Worm (Caenorhabditis elegans) whole organism, early embryonic: ENCODE measurements around the gene C27A7.8.

Experiments used
- ama-1 ChIP-seq: fragments of 150-350 bp; optimal IDR thresholded peaks from 2 replicates; lab custom pipeline; 2014
- ets-7 ChIP-seq: sonication (generic microtip); optimal IDR thresholded peaks from 2 replicates; lab custom pipeline; 2016; ENCODE audit warnings: missing genotype, missing genetic modification characterization, missing compliant biosample characterization
- hmbx-1 ChIP-seq: sonication (generic microtip); optimal IDR thresholded peaks from 2 replicates; lab custom pipeline; 2016; ENCODE audit warnings: mild to moderate bottlenecking, missing genetic modification characterization, missing compliant biosample characterization
- hmg-4 ChIP-seq: fragments of 200-800 bp; sonication (Bioruptor generic); optimal IDR thresholded peaks from 2 replicates; lab custom pipeline; 2018; ENCODE audit warnings: mild to moderate bottlenecking, missing genetic modification characterization, missing compliant biosample characterization
- scrt-1 ChIP-seq: fragments of 200-800 bp; sonication (Bioruptor generic); IDR thresholded peaks from 2 replicates; pipeline ENCODE4 v1.3.6; 2022; ENCODE audit warnings: missing genetic modification characterization, missing compliant biosample characterization
- tbx-37 ChIP-seq: fragments of 200-800 bp; sonication (Bioruptor generic); conservative IDR thresholded peaks from 2 replicates; pipeline ENCODE4 v1.3.6; 2022; ENCODE audit warnings: missing genetic modification reagents, missing genetic modification characterization, missing compliant biosample characterization

DNA sequence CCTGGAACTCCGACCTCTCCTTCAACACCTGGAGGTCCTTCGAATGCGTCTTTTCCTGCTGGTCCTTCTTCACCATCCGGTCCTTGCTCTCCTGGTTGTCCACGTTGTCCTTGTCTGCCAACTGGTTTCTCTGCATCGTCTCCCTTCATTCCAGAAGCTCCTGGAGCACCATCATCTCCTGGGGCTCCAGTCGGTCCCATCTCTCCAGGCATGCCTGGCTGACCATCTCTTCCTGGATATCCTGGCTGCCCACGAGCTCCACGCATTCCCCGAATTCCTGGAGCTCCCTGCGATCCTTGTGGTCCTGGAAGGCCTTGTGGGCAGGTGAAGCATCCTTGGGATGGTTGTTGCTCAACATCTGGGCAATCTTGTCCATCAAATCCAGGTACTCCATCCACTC, 44.8 kb downstream of the C27A7.8 start:
- TF ChIP-seq ets-7 (no peak), scrt-1 (GFP tag; lab: Robert Waterston, UW) (no peak), ama-1 (no peak), hmbx-1 (no peak), hmg-4 (no peak), tbx-37 (GFP tag; lab: Robert Waterston, UW) (no peak)
